Worm (Caenorhabditis elegans): ENCODE results near the gene F36F12.1.

Gene F36F12.1

DNA sequence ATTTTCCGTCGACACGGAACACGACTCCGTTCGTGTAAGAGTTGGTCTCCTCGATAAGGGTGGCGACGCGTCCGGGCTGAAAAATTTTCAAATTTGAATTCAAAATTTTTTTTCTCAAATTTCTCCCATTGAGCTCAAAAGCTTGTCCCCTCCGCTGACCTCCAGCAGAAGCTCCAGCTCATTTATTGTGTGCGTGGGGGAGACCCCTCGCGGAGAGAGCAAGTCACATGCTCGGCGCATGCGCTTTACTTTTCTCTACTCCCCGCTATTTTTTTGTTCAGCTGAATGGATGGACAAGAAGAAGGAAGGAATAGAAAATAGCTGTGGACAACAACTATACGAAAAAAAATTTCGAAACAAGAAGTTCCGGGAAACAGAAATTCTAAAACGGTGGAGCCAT lies 30.5 kb upstream of the F36F12.1 start (continued):
- TF ChIP-seq swsn-7 (tag; optimal IDR thresholded peaks at IDR 0.05): peak; percentile 61
- TF ChIP-seq egl-13 (tag; optimal IDR thresholded peaks at IDR 0.05): peak; percentile 70
- TF ChIP-seq pqm-1 (tag; optimal IDR thresholded peaks at IDR 0.05): no peak
- no peak for TF ChIP-seq sptf-1 (tag; optimal IDR thresholded peaks at IDR 0.05)
- TF ChIP-seq lin-35 (GFP tag; optimal IDR thresholded peaks at IDR 0.05): peak; percentile 26 to 48
- no peak for TF ChIP-seq tlp-1 (tag; optimal IDR thresholded peaks at IDR 0.05)
- no peak for TF ChIP-seq nhr-77 (tag; optimal IDR thresholded peaks at IDR 0.05)
- peak; percentile 64 for TF ChIP-seq dsc-1 (tag; optimal IDR thresholded peaks at IDR 0.05)
- TF ChIP-seq unc-98 (GFP tag; IDR thresholded peaks at IDR 0.05): no peak
- TF ChIP-seq sox-4 (tag; optimal IDR thresholded peaks at IDR 0.05): peak; percentile 42
- TF ChIP-seq nhr-12 (tag; optimal IDR thresholded peaks at IDR 0.05): no peak
- no peak for TF ChIP-seq efl-3 (GFP tag; optimal IDR thresholded peaks at IDR 0.05)
- no peak for TF ChIP-seq hlh-17 (GFP tag; optimal IDR thresholded peaks at IDR 0.05; ENCODE audit: borderline replicate concordance)
- no peak for TF ChIP-seq unc-130 (tag; optimal IDR thresholded peaks at IDR 0.05)
- no peak for TF ChIP-seq fos-1 (tag; optimal IDR thresholded peaks at IDR 0.05)
- peak; percentile 76 for TF ChIP-seq tbx-2 (tag; optimal IDR thresholded peaks at IDR 0.05)
- TF ChIP-seq rnt-1 (tag; optimal IDR thresholded peaks at IDR 0.05): peak; percentile 64
- TF ChIP-seq zag-1 (tag; optimal IDR thresholded peaks at IDR 0.05): peak; percentile 26
- TF ChIP-seq fkh-8 (tag; optimal IDR thresholded peaks at IDR 0.05): peak; percentile 86
- no peak for TF ChIP-seq hlh-4 (tag; optimal IDR thresholded peaks at IDR 0.05)
- peak in 1 of 2 experiments; percentile 19 for TF ChIP-seq ztf-11 (tag; optimal IDR thresholded peaks at IDR 0.05)
- peak; percentile 70 for TF ChIP-seq snu-23 (GFP tag; optimal IDR thresholded peaks at IDR 0.05)
- peak; percentile 33 for TF ChIP-seq isw-1 (GFP tag; IDR thresholded peaks at IDR 0.05)
- no peak for TF ChIP-seq vab-15 (tag; optimal IDR thresholded peaks at IDR 0.05)
- no peak for TF ChIP-seq fkh-4 (tag; optimal IDR thresholded peaks at IDR 0.05; ENCODE audit: borderline replicate concordance)
- TF ChIP-seq mep-1 (tag; optimal IDR thresholded peaks at IDR 0.05): peak; percentile 71
- TF ChIP-seq mab-9 (GFP tag; IDR thresholded peaks at IDR 0.05): peak; percentile 44; the same call in 1 of the 2 replicates
- TF ChIP-seq nhr-84 (tag; optimal IDR thresholded peaks at IDR 0.05): no peak
- peak; percentile 53 for TF ChIP-seq skn-1 (tag; optimal IDR thresholded peaks at IDR 0.05)
- TF ChIP-seq grh-1 (GFP tag; IDR thresholded peaks at IDR 0.05): no peak
- no peak for TF ChIP-seq blmp-1 (tag; optimal IDR thresholded peaks at IDR 0.05)
- peak; percentile 2 for TF ChIP-seq snpc-4 (tag; optimal IDR thresholded peaks at IDR 0.05)
- TF ChIP-seq ces-1 (GFP tag; optimal IDR thresholded peaks at IDR 0.05): no peak
- TF ChIP-seq aha-1 (tag; optimal IDR thresholded peaks at IDR 0.05): no peak
- no peak for TF ChIP-seq nhr-85 (tag)
- TF ChIP-seq jun-1 (tag; optimal IDR thresholded peaks at IDR 0.05): peak; percentile 2
- peak; percentile 91 for TF ChIP-seq unc-86 (tag; optimal IDR thresholded peaks at IDR 0.05)
- TF ChIP-seq fkh-10 (GFP tag; optimal IDR thresholded peaks at IDR 0.05): peak; percentile 76
- no peak for TF ChIP-seq elt-2 (tag; optimal IDR thresholded peaks at IDR 0.05)
- no peak for TF ChIP-seq elt-3 (tag; optimal IDR thresholded peaks at IDR 0.05)
- no peak for TF ChIP-seq ceh-63 (GFP tag; optimal IDR thresholded peaks at IDR 0.05)
- TF ChIP-seq aly-2 (tag; optimal IDR thresholded peaks at IDR 0.05): no peak
- TF ChIP-seq nhr-19 (GFP tag; conservative IDR thresholded peaks at IDR 0.05): peak; percentile 73
- no peak for TF ChIP-seq ama-1 (optimal IDR thresholded peaks at IDR 0.05)
- peak; percentile 1 for TF ChIP-seq pax-3 (tag; optimal IDR thresholded peaks at IDR 0.05)
- TF ChIP-seq nhr-28 (tag; optimal IDR thresholded peaks at IDR 0.05): no peak
- peak; percentile 64 for TF ChIP-seq nhr-20 (tag; optimal IDR thresholded peaks at IDR 0.05)
- no peak for TF ChIP-seq C04F5.9 (tag; optimal IDR thresholded peaks at IDR 0.05)
- no peak for TF ChIP-seq egl-27 (tag; optimal IDR thresholded peaks at IDR 0.05)
- no peak for TF ChIP-seq Y116A8C.19 (tag; optimal IDR thresholded peaks at IDR 0.05; ENCODE audit: borderline replicate concordance)
- no peak for TF ChIP-seq ets-5 (GFP tag; IDR thresholded peaks at IDR 0.05)
- TF ChIP-seq irx-1 (tag; optimal IDR thresholded peaks at IDR 0.05): peak; percentile 53
- no peak for TF ChIP-seq ceh-8 (GFP tag; optimal IDR thresholded peaks at IDR 0.05)
